Worm (Caenorhabditis elegans): ENCODE results near the gene hot-8.

DNA sequence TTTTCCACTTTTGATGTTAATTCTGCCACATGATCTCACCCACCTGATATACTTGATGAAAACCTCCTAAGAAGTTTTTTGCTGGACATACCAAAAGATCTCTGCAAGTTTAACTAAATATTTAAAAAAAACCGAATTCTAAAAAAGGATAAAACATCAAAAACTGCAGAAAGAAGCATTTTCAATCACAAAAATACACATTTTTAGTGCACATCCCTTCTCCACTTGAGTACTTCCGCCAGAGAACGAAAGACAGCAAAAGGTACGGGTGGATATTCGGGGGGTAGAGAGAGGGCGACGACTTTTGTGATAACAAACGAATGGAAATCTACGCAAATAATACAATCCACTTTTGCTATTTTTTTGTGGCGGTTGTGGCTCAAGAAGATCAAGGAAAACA lies 50.6 kb downstream of the hot-8 start, which contains the start of gene C46H3.2:
- no peak for TF ChIP-seq ceh-36 (tag; optimal IDR thresholded peaks at IDR 0.05)
- no peak for TF ChIP-seq F13C5.2 (tag; optimal IDR thresholded peaks at IDR 0.05)
- TF ChIP-seq ama-1 (optimal IDR thresholded peaks at IDR 0.05) = no peak
